Fruit fly (Drosophila melanogaster) S2 (cell line): Measurements from ENCODE around the gene Rab7.

Experiments used
- CG8478 ChIP-seq: fragments of >200 bp; optimal IDR thresholded peaks from 2 replicates; lab custom pipeline; 2018
- CTCF ChIP-seq, 2 experiments: fragments of >200 bp; optimal IDR thresholded peaks; 2 replicates each; lab custom pipeline; 2018

dm6 chr3R:23960865-23961264 is 31.9 kb upstream of the Rab7 start:
- TF ChIP-seq CG8478 (lab: Kevin White, UChicago), result no peak
- no peak for TF ChIP-seq CTCF (optimal IDR thresholded peaks at IDR 0.05; lab: Kevin White, UChicago)
